Worm (Caenorhabditis elegans) whole organism, late embryonic: ENCODE measurements around the gene M04D8.7.

ENCODE experiments used
- K09A11.1 ChIP-seq: sonication (generic microtip); optimal IDR thresholded peaks from 2 replicates; lab custom pipeline; 2017; ENCODE audit warnings: antibody characterized with exemption, mild to moderate bottlenecking, missing genetic modification characterization, missing compliant biosample characterization; ENCODE audit not compliant: insufficient read depth
- ama-1 ChIP-seq: fragments of 150-350 bp; optimal IDR thresholded peaks from 2 replicates; lab custom pipeline; 2014
- dmd-4 ChIP-seq: sonication (generic microtip); optimal IDR thresholded peaks from 2 replicates; lab custom pipeline; 2016; ENCODE audit warnings: borderline replicate concordance, missing genetic modification characterization, missing compliant biosample characterization
- elt-2 ChIP-seq: sonication (generic microtip); optimal IDR thresholded peaks from 2 replicates; lab custom pipeline; 2016; ENCODE audit warnings: missing genetic modification reagents, missing genetic modification characterization, missing compliant biosample characterization
- nhr-11 ChIP-seq: fragments of 150-350 bp; optimal IDR thresholded peaks from 2 replicates; lab custom pipeline; 2014; ENCODE audit warnings: missing biosample characterization, missing genetic modification characterization
- pax-1 ChIP-seq: fragments of 150-350 bp; optimal IDR thresholded peaks from 2 replicates; lab custom pipeline; 2014; ENCODE audit warnings: missing biosample characterization, missing genetic modification characterization
- sdc-2 ChIP-seq: sonication (generic microtip); optimal IDR thresholded peaks from 2 replicates; lab custom pipeline; 2016; ENCODE audit warnings: missing genotype, missing genetic modification characterization, missing compliant biosample characterization

DNA sequence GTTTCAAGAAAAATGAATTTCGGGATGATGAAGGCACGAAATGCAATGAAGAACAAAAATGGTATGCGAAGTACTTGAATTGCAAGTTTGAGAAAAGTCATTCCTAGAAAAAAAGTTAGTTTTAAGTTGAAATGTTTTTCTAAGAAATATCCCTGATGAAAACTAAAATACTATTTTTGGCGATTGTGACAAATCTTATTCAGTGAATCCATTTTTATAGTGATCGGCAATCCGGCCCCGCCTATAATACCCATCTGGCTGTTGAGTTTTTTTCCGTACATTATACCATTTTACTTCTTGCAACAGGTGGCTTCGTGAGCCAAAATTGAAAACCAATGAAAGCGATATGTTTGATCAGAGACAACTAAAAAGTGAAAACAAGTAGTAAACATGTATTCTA is 38.0 kb upstream of the M04D8.7 start, which contains the start of gene C05B5.17:
- TF ChIP-seq elt-2 (no peak), ama-1 (lab: Kevin White, UChicago) (no peak), sdc-2 (tag; lab: Kevin White, UChicago) (no peak), dmd-4 (tag; lab: Kevin White, UChicago) (no peak), K09A11.1 (no peak), nhr-11 (no peak), pax-1 (tag; lab: Kevin White, UChicago) (no peak)
